Worm (Caenorhabditis elegans) whole organism, midembryonic: Measurements from ENCODE around the gene F18G5.1.

Experiments used
- T22C8.4 ChIP-seq: fragments of 200-800 bp; sonication (Bioruptor generic); IDR thresholded peaks from 2 replicates; pipeline ENCODE4 v1.3.6; 2022; ENCODE audit warnings: missing genetic modification characterization, missing compliant biosample characterization
- cog-1 ChIP-seq: sonication (generic microtip); optimal IDR thresholded peaks from 2 replicates; lab custom pipeline; 2016; ENCODE audit warnings: missing genetic modification characterization, missing compliant biosample characterization
- flt-1 ChIP-seq: fragments of 200-800 bp; sonication (Bioruptor generic); IDR thresholded peaks from 2 replicates; pipeline ENCODE4 v1.3.6; 2022; ENCODE audit warnings: missing genetic modification characterization, missing compliant biosample characterization
- klf-2 ChIP-seq: fragments of 200-800 bp; sonication (Bioruptor generic); conservative IDR thresholded peaks from 2 replicates; pipeline ENCODE4 v1.3.6; 2022; ENCODE audit warnings: missing genetic modification reagents, missing genetic modification characterization, missing compliant biosample characterization
- med-1 ChIP-seq: sonication (generic microtip); optimal IDR thresholded peaks from 2 replicates; lab custom pipeline; 2017; ENCODE audit warnings: missing genetic modification characterization, mild to moderate bottlenecking, missing compliant biosample characterization, antibody characterized with exemption, missing genetic modification reagents; ENCODE audit not compliant: insufficient read depth
- ref-1 ChIP-seq: fragments of 200-800 bp; sonication (Bioruptor generic); conservative IDR thresholded peaks from 2 replicates; pipeline ENCODE4 v1.3.6; 2022; ENCODE audit warnings: missing genetic modification reagents, missing genetic modification characterization, missing compliant biosample characterization
- tab-1 ChIP-seq: fragments of 200-800 bp; sonication (Bioruptor generic); IDR thresholded peaks from 2 replicates; pipeline ENCODE4 v1.3.6; 2022; ENCODE audit warnings: missing genetic modification characterization, missing compliant biosample characterization
- ztf-23 ChIP-seq: fragments of 200-800 bp; sonication (Bioruptor generic); IDR thresholded peaks from 2 replicates; pipeline ENCODE4 v1.3.6; 2022; ENCODE audit warnings: missing genetic modification reagents, missing genetic modification characterization, missing compliant biosample characterization
- ztf-29 ChIP-seq: fragments of 200-800 bp; sonication (Bioruptor generic); IDR thresholded peaks from 2 replicates; pipeline ENCODE4 v1.3.6; 2022; ENCODE audit warnings: missing genetic modification reagents, missing genetic modification characterization, missing compliant biosample characterization

Gene F18G5.1

ce11 chrX:9259552-9259951 lies at the start of gene F18G5.1:
Gene F18G5.1 (plus strand): TSS chrX:9259852.
- no peak for TF ChIP-seq klf-2 (GFP tag; lab: Robert Waterston, UW)
- TF ChIP-seq ztf-23 (GFP tag; lab: Robert Waterston, UW) = no peak
- no peak for TF ChIP-seq ref-1 (GFP tag; lab: Robert Waterston, UW)
- no peak for TF ChIP-seq T22C8.4
- no peak for TF ChIP-seq ztf-29
- TF ChIP-seq tab-1 (GFP tag; lab: Robert Waterston, UW) = no peak
- TF ChIP-seq med-1 (GFP tag; lab: Kevin White, UChicago) = no peak
- no peak for TF ChIP-seq cog-1 (tag; lab: Kevin White, UChicago)
- TF ChIP-seq flt-1 = no peak

ce11 chrX:9210086-9210485 lies 49.6 kb upstream of the F18G5.1 start:
- TF ChIP-seq klf-2 (GFP tag; lab: Robert Waterston, UW) = no peak
- TF ChIP-seq tab-1 (GFP tag; lab: Robert Waterston, UW) = no peak
- no peak for TF ChIP-seq med-1 (GFP tag; lab: Kevin White, UChicago)
- no peak for TF ChIP-seq flt-1
- no peak for TF ChIP-seq cog-1 (tag; lab: Kevin White, UChicago)
- no peak for TF ChIP-seq ztf-23 (GFP tag; lab: Robert Waterston, UW)
- no peak for TF ChIP-seq T22C8.4

- TF ChIP-seq cog-1 (tag; lab: Kevin White, UChicago) (no peak), ztf-23 (GFP tag; lab: Robert Waterston, UW) (no peak), T22C8.4 (no peak), flt-1 (no peak), klf-2 (GFP tag; lab: Robert Waterston, UW) (no peak), med-1 (GFP tag; lab: Kevin White, UChicago) (no peak), tab-1 (GFP tag; lab: Robert Waterston, UW) (no peak), ref-1 (GFP tag; lab: Robert Waterston, UW) (no peak), ztf-29 (no peak)
These were observed 47.0 kb upstream of the F18G5.1 start for ce11 chrX:9212675-9213074.

- TF ChIP-seq klf-2 (GFP tag; lab: Robert Waterston, UW) (no peak), ref-1 (GFP tag; lab: Robert Waterston, UW) (no peak), cog-1 (tag; lab: Kevin White, UChicago) (no peak), ztf-23 (GFP tag; lab: Robert Waterston, UW) (no peak), flt-1 (no peak), ztf-29 (no peak), med-1 (GFP tag; lab: Kevin White, UChicago) (no peak), tab-1 (GFP tag; lab: Robert Waterston, UW) (no peak), T22C8.4 (no peak)
These were observed 45.7 kb upstream of the F18G5.1 start, which contains the start of gene C35B8.3 for ce11 chrX:9213873-9214341. Gene C35B8.3 (plus strand): TSS chrX:9213923.

ce11 chrX:9225273-9225672 lies 34.4 kb upstream of the F18G5.1 start:
- TF ChIP-seq T22C8.4 = no peak
- peak; percentile 48 for TF ChIP-seq cog-1 (tag; lab: Kevin White, UChicago)
- TF ChIP-seq flt-1 = peak; percentile 73
- TF ChIP-seq klf-2 (GFP tag; lab: Robert Waterston, UW) = 0 out of 2 replicates have a peak, but pooled peaks have one; percentile 51
- no peak for TF ChIP-seq tab-1 (GFP tag; lab: Robert Waterston, UW)
- no peak for TF ChIP-seq ztf-29
- no peak for TF ChIP-seq ztf-23 (GFP tag; lab: Robert Waterston, UW)
- no peak for TF ChIP-seq med-1 (GFP tag; lab: Kevin White, UChicago)
- no peak for TF ChIP-seq ref-1 (GFP tag; lab: Robert Waterston, UW)

ce11 chrX:9226904-9227303 lies 32.7 kb upstream of the F18G5.1 start:
- TF ChIP-seq ztf-23 (GFP tag; lab: Robert Waterston, UW) (no peak), T22C8.4 (no peak)

- TF ChIP-seq ref-1 (GFP tag; lab: Robert Waterston, UW) = no peak
- no peak for TF ChIP-seq ztf-23 (GFP tag; lab: Robert Waterston, UW)
- no peak for TF ChIP-seq ztf-29
- TF ChIP-seq med-1 (GFP tag; lab: Kevin White, UChicago) = no peak
- TF ChIP-seq cog-1 (tag; lab: Kevin White, UChicago) = no peak
These were observed 31.2 kb upstream of the F18G5.1 start for ce11 chrX:9228441-9228840.

- TF ChIP-seq ztf-29 = no peak
- no peak for TF ChIP-seq flt-1
- TF ChIP-seq tab-1 (GFP tag; lab: Robert Waterston, UW) = no peak
- TF ChIP-seq med-1 (GFP tag; lab: Kevin White, UChicago) = no peak
- no peak for TF ChIP-seq ztf-23 (GFP tag; lab: Robert Waterston, UW)
- TF ChIP-seq cog-1 (tag; lab: Kevin White, UChicago) = no peak
These were observed 29.3 kb upstream of the F18G5.1 start for ce11 chrX:9230322-9230721.

- TF ChIP-seq ztf-23 (GFP tag; lab: Robert Waterston, UW) (no peak), cog-1 (tag; lab: Kevin White, UChicago) (no peak), T22C8.4 (no peak), flt-1 (no peak), ztf-29 (no peak), tab-1 (GFP tag; lab: Robert Waterston, UW) (no peak), klf-2 (GFP tag; lab: Robert Waterston, UW) (no peak)
These were observed 28.1 kb upstream of the F18G5.1 start for ce11 chrX:9231556-9231955.

ce11 chrX:9232037-9232436 lies 27.6 kb upstream of the F18G5.1 start, which contains the start of gene vav-1:
Gene vav-1 (minus strand): TSS chrX:9232137.
- no peak for TF ChIP-seq ztf-23 (GFP tag; lab: Robert Waterston, UW)
- no peak for TF ChIP-seq med-1 (GFP tag; lab: Kevin White, UChicago)
- TF ChIP-seq ref-1 (GFP tag; lab: Robert Waterston, UW) = no peak
- TF ChIP-seq ztf-29 = no peak
- TF ChIP-seq cog-1 (tag; lab: Kevin White, UChicago) = no peak
- no peak for TF ChIP-seq tab-1 (GFP tag; lab: Robert Waterston, UW)
- TF ChIP-seq flt-1 = no peak
- no peak for TF ChIP-seq T22C8.4
- TF ChIP-seq klf-2 (GFP tag; lab: Robert Waterston, UW) = no peak
